Worm (Caenorhabditis elegans): ENCODE results near the gene F55A11.1.

F55A11.1 gene

DNA sequence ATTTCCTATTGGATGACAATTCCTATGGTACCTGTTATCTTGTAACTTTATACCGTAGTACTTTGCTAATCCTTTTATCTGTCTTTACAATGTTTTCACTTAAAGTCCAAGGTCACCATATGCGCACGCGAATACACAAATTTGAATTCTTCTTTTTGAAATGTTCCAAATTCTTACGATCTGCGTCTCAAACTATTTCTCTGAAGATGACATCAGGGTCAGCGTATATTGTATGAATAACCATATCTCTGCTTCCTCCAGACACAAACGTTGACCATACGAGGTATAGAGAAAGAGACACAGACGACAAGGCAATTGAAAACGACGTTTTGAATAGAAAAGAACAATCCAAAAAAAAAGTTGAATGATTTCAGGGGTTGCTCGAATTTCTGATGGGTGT lies 9.7 kb upstream of the F55A11.1 start:
- TF ChIP-seq hmg-4 (GFP tag; optimal IDR thresholded peaks at IDR 0.05) = no peak
- TF ChIP-seq flt-1 (GFP tag; IDR thresholded peaks at IDR 0.05) = no peak
- no peak for TF ChIP-seq F13C5.2 (tag; optimal IDR thresholded peaks at IDR 0.05)
- TF ChIP-seq scrt-1 (GFP tag; IDR thresholded peaks at IDR 0.05) = no peak
- TF ChIP-seq ceh-36 (tag; optimal IDR thresholded peaks at IDR 0.05) = no peak
- no peak for TF ChIP-seq ceh-13 (GFP tag; optimal IDR thresholded peaks at IDR 0.05)
- TF ChIP-seq tbx-11 (GFP tag; IDR thresholded peaks at IDR 0.05) = no peak
- no peak for TF ChIP-seq B0310.2 (tag; optimal IDR thresholded peaks at IDR 0.05)
- no peak for TF ChIP-seq hmbx-1 (tag; optimal IDR thresholded peaks at IDR 0.05)
- no peak for TF ChIP-seq hnd-1 (tag; optimal IDR thresholded peaks at IDR 0.05)

- no peak for TF ChIP-seq hnd-1 (tag; optimal IDR thresholded peaks at IDR 0.05)
- TF ChIP-seq ceh-13 (GFP tag; optimal IDR thresholded peaks at IDR 0.05) = no peak
- no peak for TF ChIP-seq tbx-37 (GFP tag; conservative IDR thresholded peaks at IDR 0.05)
- no peak for TF ChIP-seq ceh-36 (tag; optimal IDR thresholded peaks at IDR 0.05)
- TF ChIP-seq B0310.2 (tag; optimal IDR thresholded peaks at IDR 0.05) = no peak
- no peak for TF ChIP-seq tra-4 (tag; optimal IDR thresholded peaks at IDR 0.05)
- no peak for TF ChIP-seq pes-1 (GFP tag; IDR thresholded peaks at IDR 0.05)
- TF ChIP-seq hmg-4 (GFP tag; optimal IDR thresholded peaks at IDR 0.05) = no peak
- TF ChIP-seq hmbx-1 (tag; optimal IDR thresholded peaks at IDR 0.05) = no peak
- TF ChIP-seq ama-1 (optimal IDR thresholded peaks at IDR 0.05) = no peak
- TF ChIP-seq F13C5.2 (tag; optimal IDR thresholded peaks at IDR 0.05) = no peak
- TF ChIP-seq flt-1 (GFP tag; IDR thresholded peaks at IDR 0.05) = no peak
- no peak for TF ChIP-seq aly-1 (tag; optimal IDR thresholded peaks at IDR 0.05)
- no peak for TF ChIP-seq tbx-11 (GFP tag; IDR thresholded peaks at IDR 0.05)
- TF ChIP-seq ets-7 (tag; optimal IDR thresholded peaks at IDR 0.05) = no peak
- no peak for TF ChIP-seq sea-1 (GFP tag; conservative IDR thresholded peaks at IDR 0.05)
- no peak for TF ChIP-seq scrt-1 (GFP tag; IDR thresholded peaks at IDR 0.05)
These were observed 9.2 kb upstream of the F55A11.1 start, which contains the start of gene bus-18 for ce11 chrV:11773420-11773819. bus-18 (plus strand) TSS chrV:11773720.

- TF ChIP-seq ceh-13 (GFP tag; optimal IDR thresholded peaks at IDR 0.05) (no peak), ceh-36 (tag; optimal IDR thresholded peaks at IDR 0.05) (peak; percentile 38), sea-1 (GFP tag; conservative IDR thresholded peaks at IDR 0.05) (no peak), aly-1 (tag; optimal IDR thresholded peaks at IDR 0.05) (peak; percentile 45), ama-1 (optimal IDR thresholded peaks at IDR 0.05) (peak; percentile 19), scrt-1 (GFP tag; IDR thresholded peaks at IDR 0.05) (no peak), hmg-4 (GFP tag; optimal IDR thresholded peaks at IDR 0.05) (no peak), F13C5.2 (tag; optimal IDR thresholded peaks at IDR 0.05) (no peak)
These were observed 5.9 kb upstream of the F55A11.1 start, which contains the start of gene F55A11.4 for ce11 chrV:11770053-11770517. F55A11.4 (plus strand) TSS chrV:11770467.

DNA sequence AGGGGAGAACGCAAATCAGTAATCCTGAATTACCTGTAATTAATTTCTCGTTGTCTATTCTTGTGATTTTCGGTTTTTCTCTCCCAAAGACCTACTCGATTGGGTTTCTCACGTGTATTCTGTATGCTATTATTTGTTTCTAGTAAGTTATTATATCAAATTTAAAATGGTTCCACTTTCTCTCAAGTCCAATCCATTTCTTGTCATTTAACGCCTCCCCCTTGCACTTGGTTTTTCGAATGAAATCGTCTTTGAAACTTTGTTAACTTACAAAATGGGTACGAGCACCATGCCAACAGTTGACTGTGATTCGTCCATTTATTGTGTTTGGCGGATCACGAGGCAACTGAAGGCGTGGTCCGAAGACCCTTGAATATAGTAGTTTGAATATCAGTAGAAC lies 5.5 kb upstream of the F55A11.1 start:
- TF ChIP-seq ets-7 (tag; optimal IDR thresholded peaks at IDR 0.05) (no peak), ceh-13 (GFP tag; optimal IDR thresholded peaks at IDR 0.05) (no peak), pes-1 (GFP tag; IDR thresholded peaks at IDR 0.05) (no peak), sea-1 (GFP tag; conservative IDR thresholded peaks at IDR 0.05) (no peak), tbx-11 (GFP tag; IDR thresholded peaks at IDR 0.05) (no peak), ama-1 (optimal IDR thresholded peaks at IDR 0.05) (no peak), flt-1 (GFP tag; IDR thresholded peaks at IDR 0.05) (no peak), B0310.2 (tag; optimal IDR thresholded peaks at IDR 0.05) (no peak), tbx-37 (GFP tag; conservative IDR thresholded peaks at IDR 0.05) (no peak), hnd-1 (tag; optimal IDR thresholded peaks at IDR 0.05) (no peak), tra-4 (tag; optimal IDR thresholded peaks at IDR 0.05) (no peak), hmbx-1 (tag; optimal IDR thresholded peaks at IDR 0.05) (no peak), F13C5.2 (tag; optimal IDR thresholded peaks at IDR 0.05) (no peak), aly-1 (tag; optimal IDR thresholded peaks at IDR 0.05) (no peak), hmg-4 (GFP tag; optimal IDR thresholded peaks at IDR 0.05) (no peak), scrt-1 (GFP tag; IDR thresholded peaks at IDR 0.05) (no peak), ceh-36 (tag; optimal IDR thresholded peaks at IDR 0.05) (no peak)

- TF ChIP-seq hmbx-1 (tag; optimal IDR thresholded peaks at IDR 0.05) (no peak), flt-1 (GFP tag; IDR thresholded peaks at IDR 0.05) (no peak), tbx-11 (GFP tag; IDR thresholded peaks at IDR 0.05) (no peak), tbx-37 (GFP tag; conservative IDR thresholded peaks at IDR 0.05) (no peak), aly-1 (tag; optimal IDR thresholded peaks at IDR 0.05) (no peak), ama-1 (optimal IDR thresholded peaks at IDR 0.05) (no peak), ceh-36 (tag; optimal IDR thresholded peaks at IDR 0.05) (no peak), F13C5.2 (tag; optimal IDR thresholded peaks at IDR 0.05) (no peak), pes-1 (GFP tag; IDR thresholded peaks at IDR 0.05) (no peak), hnd-1 (tag; optimal IDR thresholded peaks at IDR 0.05) (no peak), hmg-4 (GFP tag; optimal IDR thresholded peaks at IDR 0.05) (no peak), sea-1 (GFP tag; conservative IDR thresholded peaks at IDR 0.05) (no peak), ceh-13 (GFP tag; optimal IDR thresholded peaks at IDR 0.05) (no peak), scrt-1 (GFP tag; IDR thresholded peaks at IDR 0.05) (no peak), tra-4 (tag; optimal IDR thresholded peaks at IDR 0.05) (no peak)
These were observed 2.8 kb upstream of the F55A11.1 start, which contains the start of gene sel-11 for ce11 chrV:11767028-11767427. sel-11 (plus strand) TSS chrV:11767328.

DNA sequence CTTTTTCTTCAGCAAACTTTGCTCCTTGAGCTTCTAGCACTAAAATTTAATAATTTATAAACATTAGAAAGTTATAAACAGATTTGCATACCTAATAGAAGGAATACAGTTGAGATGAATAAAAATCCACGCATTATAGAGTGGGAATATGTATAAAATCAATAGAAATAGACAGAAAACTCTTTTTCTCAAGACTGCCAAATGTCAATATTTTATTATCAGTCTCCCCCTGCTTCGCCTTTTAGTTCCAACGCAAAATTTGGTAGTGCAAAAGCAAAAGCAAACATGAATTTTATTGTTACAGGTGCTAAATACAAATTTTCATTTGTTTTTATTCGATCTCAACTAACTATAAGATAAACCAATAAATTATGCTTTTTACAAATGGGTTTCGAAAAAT lies 1.3 kb downstream of the F55A11.1 start, which contains the start of gene T04F3.4:
Gene T04F3.4, minus strand, starts transcription at position 187 of the 400 bp plus-strand sequence.
- TF ChIP-seq pes-1 (GFP tag; IDR thresholded peaks at IDR 0.05) (no peak), B0310.2 (tag; optimal IDR thresholded peaks at IDR 0.05) (no peak), sea-1 (GFP tag; conservative IDR thresholded peaks at IDR 0.05) (no peak), flt-1 (GFP tag; IDR thresholded peaks at IDR 0.05) (no peak), hmbx-1 (tag; optimal IDR thresholded peaks at IDR 0.05) (no peak), ceh-13 (GFP tag; optimal IDR thresholded peaks at IDR 0.05) (no peak), hnd-1 (tag; optimal IDR thresholded peaks at IDR 0.05) (no peak), ama-1 (optimal IDR thresholded peaks at IDR 0.05) (no peak), aly-1 (tag; optimal IDR thresholded peaks at IDR 0.05) (no peak), hmg-4 (GFP tag; optimal IDR thresholded peaks at IDR 0.05) (no peak), F13C5.2 (tag; optimal IDR thresholded peaks at IDR 0.05) (no peak), tbx-37 (GFP tag; conservative IDR thresholded peaks at IDR 0.05) (no peak), tbx-11 (GFP tag; IDR thresholded peaks at IDR 0.05) (no peak)

- no peak for TF ChIP-seq hnd-1 (tag; optimal IDR thresholded peaks at IDR 0.05)
- TF ChIP-seq F13C5.2 (tag; optimal IDR thresholded peaks at IDR 0.05) = no peak
- TF ChIP-seq ceh-36 (tag; optimal IDR thresholded peaks at IDR 0.05) = no peak
- no peak for TF ChIP-seq ets-7 (tag; optimal IDR thresholded peaks at IDR 0.05)
- no peak for TF ChIP-seq B0310.2 (tag; optimal IDR thresholded peaks at IDR 0.05)
- no peak for TF ChIP-seq tbx-37 (GFP tag; conservative IDR thresholded peaks at IDR 0.05)
- TF ChIP-seq hmbx-1 (tag; optimal IDR thresholded peaks at IDR 0.05) = no peak
- TF ChIP-seq pes-1 (GFP tag; IDR thresholded peaks at IDR 0.05) = no peak
- no peak for TF ChIP-seq ceh-13 (GFP tag; optimal IDR thresholded peaks at IDR 0.05)
- no peak for TF ChIP-seq flt-1 (GFP tag; IDR thresholded peaks at IDR 0.05)
- TF ChIP-seq hmg-4 (GFP tag; optimal IDR thresholded peaks at IDR 0.05) = no peak
- TF ChIP-seq ama-1 (optimal IDR thresholded peaks at IDR 0.05) = no peak
- no peak for TF ChIP-seq tbx-11 (GFP tag; IDR thresholded peaks at IDR 0.05)
- TF ChIP-seq scrt-1 (GFP tag; IDR thresholded peaks at IDR 0.05) = no peak
- no peak for TF ChIP-seq aly-1 (tag; optimal IDR thresholded peaks at IDR 0.05)
- no peak for TF ChIP-seq sea-1 (GFP tag; conservative IDR thresholded peaks at IDR 0.05)
- no peak for TF ChIP-seq tra-4 (tag; optimal IDR thresholded peaks at IDR 0.05)
These were observed 3.8 kb downstream of the F55A11.1 start, which contains the start of gene T04F3.5 for ce11 chrV:11760371-11760770. T04F3.5 (plus strand) TSS chrV:11760671.
